Worm (Caenorhabditis elegans) whole organism, L4/young adult: Measurements from ENCODE around the gene F10G7.12.

ENCODE experiments used
- W03F9.2 ChIP-seq: fragments of 150-350 bp; optimal IDR thresholded peaks from 2 replicates; lab custom pipeline; 2014; ENCODE audit warnings: missing biosample characterization, missing genetic modification characterization
- dao-5 ChIP-seq: sonication (generic microtip); optimal IDR thresholded peaks from 2 replicates; lab custom pipeline; 2016; ENCODE audit warnings: missing genotype, missing genetic modification characterization, moderate library complexity, missing compliant biosample characterization
- him-1 ChIP-seq: sonication (generic microtip); optimal IDR thresholded peaks from 2 replicates; lab custom pipeline; 2016; ENCODE audit warnings: missing genotype, missing genetic modification reagents, missing genetic modification characterization, missing compliant biosample characterization

ce11 chrII:4683693-4684092 lies 5.9 kb upstream of the F10G7.12 start, which contains the start of gene sre-40:
- no peak for TF ChIP-seq dao-5 (tag; lab: Kevin White, UChicago)
- no peak for TF ChIP-seq W03F9.2 (tag; lab: Kevin White, UChicago)
- no peak for TF ChIP-seq him-1 (tag; lab: Kevin White, UChicago)
